Fruit fly (Drosophila melanogaster): ENCODE results near the gene Cep290.

- TF ChIP-seq CTCF (optimal IDR thresholded peaks at IDR 0.05), result no peak
- TF ChIP-seq CG8478 (optimal IDR thresholded peaks at IDR 0.05), result no peak
Observed at dm6 chr3L:807456-807855, 36.3 kb upstream of the Cep290 start.

All from S2 (cell line).